Fruit fly (Drosophila melanogaster): Measurements from ENCODE around the gene CG46383.

CG46383 gene

dm6 chr3R:15965169-15965568 lies 14.4 kb upstream of the CG46383 start, which contains the start of the genes CG32856 and Rbf2 (continued):
- TF ChIP-seq fd3F (GFP tag; optimal IDR thresholded peaks at IDR 0.05) (peak; percentile 85), z (GFP tag; IDR thresholded peaks at IDR 0.05) (no peak), CG10959 (GFP tag; IDR thresholded peaks at IDR 0.05) (no peak), CG12744 (GFP tag; optimal IDR thresholded peaks at IDR 0.05) (peak; percentile 78), CG32532 (GFP tag; IDR thresholded peaks at IDR 0.05) (no peak), YL-1 (GFP tag; optimal IDR thresholded peaks at IDR 0.05) (peak; percentile 72), CG18011 (GFP tag; optimal IDR thresholded peaks at IDR 0.05) (peak; percentile 38), CG13424 (tag; optimal IDR thresholded peaks at IDR 0.05) (peak; percentile 91), Bgb (GFP tag; IDR thresholded peaks at IDR 0.05; ENCODE audit: partially characterized antibody) (peak; percentile 84), twi (tag; optimal IDR thresholded peaks at IDR 0.05) (no peak), Hr39 (optimal IDR thresholded peaks at IDR 0.05) (no peak), bigmax (GFP tag; optimal IDR thresholded peaks at IDR 0.05) (peak; percentile 43), danr (GFP tag; IDR thresholded peaks at IDR 0.05) (no peak), CG4854 (GFP tag; optimal IDR thresholded peaks at IDR 0.05) (peak; percentile 41), Poxn (GFP tag; IDR thresholded peaks at IDR 0.05) (no peak), CG12942 (GFP tag; optimal IDR thresholded peaks at IDR 0.05) (peak; percentile 80), peb (GFP tag; IDR thresholded peaks at IDR 0.05) (no peak), Antp (GFP tag; optimal IDR thresholded peaks at IDR 0.05) (peak; percentile 50), dysf (GFP tag; IDR thresholded peaks at IDR 0.05) (no peak; the same call in 2 of the 3 replicates), Deaf1 (tag; optimal IDR thresholded peaks at IDR 0.05) (no peak), jumu (GFP tag; optimal IDR thresholded peaks at IDR 0.05) (no peak), gro (GFP tag; optimal IDR thresholded peaks at IDR 0.05) (peak; percentile 15), phol (tag; optimal IDR thresholded peaks at IDR 0.05) (peak; percentile 97), wor (GFP tag; IDR thresholded peaks at IDR 0.05) (peak; percentile 62), CG7987 (GFP tag; optimal IDR thresholded peaks at IDR 0.05) (no peak), CG31388 (GFP tag; optimal IDR thresholded peaks at IDR 0.05) (no peak), fru (optimal IDR thresholded peaks at IDR 0.05) (no peak), Hr51 (GFP tag; optimal IDR thresholded peaks at IDR 0.05) (peak; percentile 67 to 89), CG4820 (GFP tag; optimal IDR thresholded peaks at IDR 0.05) (no peak), zen (tag; optimal IDR thresholded peaks at IDR 0.05) (peak; percentile 61), Optix (GFP tag; IDR thresholded peaks at IDR 0.05) (no peak), CG17186 (GFP tag; optimal IDR thresholded peaks at IDR 0.05) (peak; percentile 14), lola (GFP tag; optimal IDR thresholded peaks at IDR 0.05) (peak in 1 of 3 experiments; percentile 76), hb (GFP tag; IDR thresholded peaks at IDR 0.05; ENCODE audit: partially characterized antibody) (peak; percentile 89), corto (GFP tag; optimal IDR thresholded peaks at IDR 0.05) (no peak), CG13624 (GFP tag; optimal IDR thresholded peaks at IDR 0.05) (peak; percentile 79), insv (GFP tag; optimal IDR thresholded peaks at IDR 0.05) (peak in 1 of 2 experiments; percentile 39), hth (optimal IDR thresholded peaks at IDR 0.05) (no peak), gsb-n (tag; optimal IDR thresholded peaks at IDR 0.05) (peak; percentile 78), Blimp-1 (GFP tag; optimal IDR thresholded peaks at IDR 0.05) (peak; percentile 42), Hey (tag; optimal IDR thresholded peaks at IDR 0.05) (no peak), CG31224 (GFP tag; IDR thresholded peaks at IDR 0.05) (no peak), CG32767 (GFP tag; IDR thresholded peaks at IDR 0.05) (0 out of 2 replicates have a peak, but pooled peaks have one; percentile 69), inv (GFP tag; IDR thresholded peaks at IDR 0.05; ENCODE audit: partially characterized antibody) (peak; percentile 62), Fer2 (tag; optimal IDR thresholded peaks at IDR 0.05) (peak; percentile 60), lov (optimal IDR thresholded peaks at IDR 0.05) (no peak), lov (GFP tag; IDR thresholded peaks at IDR 0.05) (no peak), CG8089 (GFP tag; optimal IDR thresholded peaks at IDR 0.05) (peak; percentile 60), CG17361 (GFP tag; IDR thresholded peaks at IDR 0.05) (peak; percentile 65), CG15696 (tag; optimal IDR thresholded peaks at IDR 0.05) (no peak), CG13287 (GFP tag; IDR thresholded peaks at IDR 0.05; ENCODE audit: partially characterized antibody) (peak; percentile 84), CG13123 (GFP tag; optimal IDR thresholded peaks at IDR 0.05) (peak; percentile 72)

Data from whole organism, embryonic.